Worm (Caenorhabditis elegans) whole organism, early embryonic: Measurements from ENCODE around the gene ajm-1.
A peak's percentile ranks its signal among the peaks of the same experiment; 100 is the strongest.

Source experiments
- B0310.2 ChIP-seq: sonication (generic microtip); optimal IDR thresholded peaks from 2 replicates; lab custom pipeline; 2016; ENCODE audit warnings: mild to moderate bottlenecking, missing genetic modification characterization, missing compliant biosample characterization
- F13C5.2 ChIP-seq: sonication (generic microtip); optimal IDR thresholded peaks from 2 replicates; lab custom pipeline; 2017; ENCODE audit warnings: mild to moderate bottlenecking, missing genetic modification characterization, inconsistent platforms, missing compliant biosample characterization
- aly-1 ChIP-seq: sonication (generic microtip); optimal IDR thresholded peaks from 2 replicates; lab custom pipeline; 2016; ENCODE audit warnings: missing genetic modification characterization, missing compliant biosample characterization
- ama-1 ChIP-seq: fragments of 150-350 bp; optimal IDR thresholded peaks from 2 replicates; lab custom pipeline; 2014
- ceh-13 ChIP-seq: fragments of 200-800 bp; sonication (Bioruptor generic); optimal IDR thresholded peaks from 2 replicates; lab custom pipeline; 2018; ENCODE audit warnings: mild to moderate bottlenecking, missing genetic modification characterization, missing compliant biosample characterization
- ceh-36 ChIP-seq: sonication (generic microtip); optimal IDR thresholded peaks from 2 replicates; lab custom pipeline; 2016; ENCODE audit warnings: missing genetic modification characterization, inconsistent platforms, missing compliant biosample characterization
- ets-7 ChIP-seq: sonication (generic microtip); optimal IDR thresholded peaks from 2 replicates; lab custom pipeline; 2016; ENCODE audit warnings: missing genotype, missing genetic modification characterization, missing compliant biosample characterization
- flt-1 ChIP-seq: fragments of 200-800 bp; sonication (Bioruptor generic); IDR thresholded peaks from 2 replicates; pipeline ENCODE4 v1.3.6; 2022; ENCODE audit warnings: missing genetic modification characterization, missing compliant biosample characterization
- hmbx-1 ChIP-seq: sonication (generic microtip); optimal IDR thresholded peaks from 2 replicates; lab custom pipeline; 2016; ENCODE audit warnings: mild to moderate bottlenecking, missing genetic modification characterization, missing compliant biosample characterization
- hmg-4 ChIP-seq: fragments of 200-800 bp; sonication (Bioruptor generic); optimal IDR thresholded peaks from 2 replicates; lab custom pipeline; 2018; ENCODE audit warnings: mild to moderate bottlenecking, missing genetic modification characterization, missing compliant biosample characterization
- hnd-1 ChIP-seq: sonication (generic microtip); optimal IDR thresholded peaks from 2 replicates; lab custom pipeline; 2016; ENCODE audit warnings: missing genetic modification characterization, missing compliant biosample characterization
- pes-1 ChIP-seq: fragments of 200-800 bp; sonication (Bioruptor generic); IDR thresholded peaks from 2 replicates; pipeline ENCODE4 v1.3.6; 2022; ENCODE audit warnings: missing genetic modification reagents, missing genetic modification characterization, missing compliant biosample characterization
- scrt-1 ChIP-seq: fragments of 200-800 bp; sonication (Bioruptor generic); IDR thresholded peaks from 2 replicates; pipeline ENCODE4 v1.3.6; 2022; ENCODE audit warnings: missing genetic modification characterization, missing compliant biosample characterization
- sea-1 ChIP-seq: fragments of 200-800 bp; sonication (Bioruptor generic); conservative IDR thresholded peaks from 2 replicates; pipeline ENCODE4 v1.3.6; 2022; ENCODE audit warnings: missing genetic modification characterization, missing compliant biosample characterization
- tbx-11 ChIP-seq: fragments of 200-800 bp; sonication (Bioruptor generic); IDR thresholded peaks from 2 replicates; pipeline ENCODE4 v1.3.6; 2022; ENCODE audit warnings: missing genetic modification characterization, missing compliant biosample characterization
- tbx-37 ChIP-seq: fragments of 200-800 bp; sonication (Bioruptor generic); conservative IDR thresholded peaks from 2 replicates; pipeline ENCODE4 v1.3.6; 2022; ENCODE audit warnings: missing genetic modification reagents, missing genetic modification characterization, missing compliant biosample characterization
- tra-4 ChIP-seq: sonication (generic microtip); optimal IDR thresholded peaks from 2 replicates; lab custom pipeline; 2017; ENCODE audit warnings: missing genetic modification characterization, missing compliant biosample characterization

The ajm-1 gene

DNA sequence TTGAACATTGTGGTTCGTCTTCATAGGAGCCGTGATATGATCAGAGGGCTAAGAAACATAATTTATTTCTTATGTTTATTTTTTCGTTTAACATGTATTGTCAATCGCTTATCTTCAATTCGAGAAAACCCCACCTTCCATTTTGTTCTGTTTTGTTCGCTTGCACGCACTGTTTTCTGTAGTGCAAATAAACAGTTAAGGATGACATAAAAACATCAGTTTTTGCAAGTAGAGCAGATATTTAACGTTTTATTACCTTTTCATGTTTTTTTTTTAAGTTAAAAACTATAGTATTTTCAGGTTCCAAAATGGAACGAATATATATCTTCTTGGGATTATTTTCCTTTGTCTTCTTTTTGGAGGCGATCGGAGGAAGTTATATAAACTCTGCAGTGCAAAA lies 25.4 kb upstream of the ajm-1 start, which contains the start of gene F47E1.2:
F47E1.2 (plus strand) TSS at position 301 of the 400 bp plus-strand sequence.
- TF ChIP-seq tra-4 (tag; lab: Kevin White, UChicago) (no peak), hnd-1 (tag; lab: Kevin White, UChicago) (no peak), aly-1 (tag; lab: Kevin White, UChicago) (no peak), ets-7 (no peak), B0310.2 (tag; lab: Kevin White, UChicago) (no peak), ceh-36 (tag; lab: Kevin White, UChicago) (no peak), sea-1 (GFP tag; lab: Robert Waterston, UW) (no peak), scrt-1 (no peak), tbx-37 (GFP tag; lab: Robert Waterston, UW) (no peak), ceh-13 (GFP tag; lab: Kevin White, UChicago) (no peak), hmbx-1 (tag; lab: Kevin White, UChicago) (no peak)

DNA sequence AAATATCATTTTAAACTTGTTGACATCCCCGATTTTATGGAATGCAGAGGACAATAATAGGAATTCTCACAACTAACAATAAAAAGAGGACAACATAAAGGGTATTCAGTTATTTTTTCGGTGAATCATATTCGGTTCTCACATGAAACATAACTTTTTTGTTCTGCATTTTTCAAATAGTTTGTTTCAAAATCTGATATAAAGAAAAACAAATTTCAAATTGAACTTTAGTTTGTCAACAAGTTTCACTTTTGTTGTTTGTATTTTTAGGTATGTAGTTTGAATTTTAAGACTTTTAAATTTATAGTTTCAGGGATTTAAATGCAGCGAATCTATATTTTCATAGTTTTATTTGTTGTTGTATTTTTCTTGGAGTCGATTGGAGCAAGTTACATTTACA lies 20.2 kb upstream of the ajm-1 start, which contains the start of gene F47E1.4:
F47E1.4 (plus strand) TSS at position 301 of the 400 bp plus-strand sequence.
- no peak for TF ChIP-seq flt-1
- TF ChIP-seq sea-1 (GFP tag; lab: Robert Waterston, UW): no peak
- no peak for TF ChIP-seq scrt-1
- no peak for TF ChIP-seq B0310.2 (tag; lab: Kevin White, UChicago)
- no peak for TF ChIP-seq tbx-37 (GFP tag; lab: Robert Waterston, UW)
- no peak for TF ChIP-seq ceh-13 (GFP tag; lab: Kevin White, UChicago)
- TF ChIP-seq hmbx-1 (tag; lab: Kevin White, UChicago): no peak
- no peak for TF ChIP-seq F13C5.2 (tag; lab: Kevin White, UChicago)
- no peak for TF ChIP-seq ets-7
- no peak for TF ChIP-seq pes-1 (GFP tag; lab: Robert Waterston, UW)
- TF ChIP-seq hmg-4: no peak
- no peak for TF ChIP-seq aly-1 (tag; lab: Kevin White, UChicago)
- TF ChIP-seq ama-1 (lab: Kevin White, UChicago): no peak
- TF ChIP-seq tra-4 (tag; lab: Kevin White, UChicago): no peak
- no peak for TF ChIP-seq hnd-1 (tag; lab: Kevin White, UChicago)
- no peak for TF ChIP-seq tbx-11 (GFP tag; lab: Robert Waterston, UW)
- TF ChIP-seq ceh-36 (tag; lab: Kevin White, UChicago): no peak

DNA sequence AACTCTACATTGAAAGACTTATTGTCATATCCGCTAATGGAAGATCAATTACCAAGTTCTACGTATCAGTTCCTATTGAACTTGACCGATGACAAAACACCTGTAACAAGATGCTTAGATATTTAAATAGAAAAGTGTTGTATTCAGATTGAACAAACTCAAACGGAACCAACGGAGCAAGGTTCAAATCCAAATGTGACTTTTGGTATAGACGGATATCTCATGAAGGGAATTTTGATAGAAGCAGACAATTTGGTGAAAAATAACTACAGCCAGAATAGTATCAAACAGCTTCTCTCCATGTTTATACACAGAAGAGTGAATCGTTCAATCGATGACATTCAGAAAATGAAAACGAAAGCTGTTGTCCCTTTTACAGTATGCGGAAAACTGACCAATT lies 19.3 kb upstream of the ajm-1 start:
- TF ChIP-seq ceh-36 (tag; lab: Kevin White, UChicago): no peak
- no peak for TF ChIP-seq F13C5.2 (tag; lab: Kevin White, UChicago)
- no peak for TF ChIP-seq sea-1 (GFP tag; lab: Robert Waterston, UW)
- TF ChIP-seq B0310.2 (tag; lab: Kevin White, UChicago): no peak
- no peak for TF ChIP-seq hmbx-1 (tag; lab: Kevin White, UChicago)
- no peak for TF ChIP-seq ceh-13 (GFP tag; lab: Kevin White, UChicago)
- TF ChIP-seq tra-4 (tag; lab: Kevin White, UChicago): no peak
- TF ChIP-seq scrt-1: no peak
- no peak for TF ChIP-seq hmg-4
- TF ChIP-seq tbx-11 (GFP tag; lab: Robert Waterston, UW): no peak
- no peak for TF ChIP-seq hnd-1 (tag; lab: Kevin White, UChicago)
- TF ChIP-seq ets-7: no peak
- no peak for TF ChIP-seq flt-1
- no peak for TF ChIP-seq pes-1 (GFP tag; lab: Robert Waterston, UW)
- TF ChIP-seq ama-1 (lab: Kevin White, UChicago): no peak
- TF ChIP-seq tbx-37 (GFP tag; lab: Robert Waterston, UW): no peak
- no peak for TF ChIP-seq aly-1 (tag; lab: Kevin White, UChicago)

- TF ChIP-seq ceh-36 (tag; lab: Kevin White, UChicago) (no peak), tbx-37 (GFP tag; lab: Robert Waterston, UW) (no peak), tbx-11 (GFP tag; lab: Robert Waterston, UW) (no peak), aly-1 (tag; lab: Kevin White, UChicago) (no peak), hnd-1 (tag; lab: Kevin White, UChicago) (no peak), F13C5.2 (tag; lab: Kevin White, UChicago) (no peak), tra-4 (tag; lab: Kevin White, UChicago) (no peak), ama-1 (lab: Kevin White, UChicago) (no peak), pes-1 (GFP tag; lab: Robert Waterston, UW) (no peak), ets-7 (no peak), hmbx-1 (tag; lab: Kevin White, UChicago) (no peak), ceh-13 (GFP tag; lab: Kevin White, UChicago) (no peak), sea-1 (GFP tag; lab: Robert Waterston, UW) (no peak), scrt-1 (no peak), B0310.2 (tag; lab: Kevin White, UChicago) (no peak), flt-1 (no peak), hmg-4 (no peak)
These were observed 15.4 kb upstream of the ajm-1 start for ce11 chrX:9067230-9067822.

- TF ChIP-seq aly-1 (tag; lab: Kevin White, UChicago) (peak; percentile 18), hmg-4 (peak; percentile 63), scrt-1 (no peak)
These were observed 14.7 kb upstream of the ajm-1 start for ce11 chrX:9068075-9068474.

DNA sequence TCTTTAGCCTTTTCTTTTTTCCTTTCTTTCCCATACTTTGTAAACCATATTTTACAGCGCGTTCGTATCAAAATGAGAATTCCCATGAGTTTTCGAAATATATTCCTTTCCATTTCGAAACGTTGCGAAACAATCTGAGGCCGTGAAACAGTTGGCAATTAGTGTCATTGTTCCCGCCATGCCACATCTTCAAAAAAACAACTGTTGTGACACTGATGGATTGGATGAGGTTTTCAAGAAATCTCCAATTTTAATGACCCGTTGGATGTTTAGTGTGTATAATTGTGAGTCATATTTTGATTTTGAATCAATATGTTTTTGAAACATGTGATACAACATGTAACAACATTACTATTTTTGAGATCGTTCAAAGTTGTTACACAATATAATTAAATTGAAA lies 13.7 kb upstream of the ajm-1 start:
- no peak for TF ChIP-seq tra-4 (tag; lab: Kevin White, UChicago)
- TF ChIP-seq hnd-1 (tag; lab: Kevin White, UChicago): no peak
- no peak for TF ChIP-seq ceh-36 (tag; lab: Kevin White, UChicago)
- no peak for TF ChIP-seq hmg-4
- TF ChIP-seq ets-7: no peak
- TF ChIP-seq B0310.2 (tag; lab: Kevin White, UChicago): no peak
- TF ChIP-seq sea-1 (GFP tag; lab: Robert Waterston, UW): no peak
- no peak for TF ChIP-seq hmbx-1 (tag; lab: Kevin White, UChicago)
- no peak for TF ChIP-seq scrt-1

DNA sequence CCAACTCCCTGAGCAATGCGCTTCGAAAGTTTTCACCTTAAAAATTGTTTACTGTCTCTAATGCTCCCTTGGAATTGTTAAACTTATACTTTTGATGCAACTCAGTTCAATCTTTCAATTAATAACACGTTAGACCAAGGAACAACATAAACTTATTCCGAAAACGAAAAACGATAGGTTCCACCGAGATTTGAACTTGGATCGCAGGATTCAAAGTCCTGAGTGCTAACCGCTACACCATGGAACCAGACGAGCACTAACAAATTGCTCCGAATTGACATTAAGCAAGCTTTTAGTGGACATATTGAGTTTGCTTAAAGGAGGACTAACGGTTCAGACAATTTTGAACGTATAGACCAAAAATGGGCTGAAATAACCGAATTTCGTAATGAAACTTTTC lies 8.2 kb upstream of the ajm-1 start:
- no peak for TF ChIP-seq aly-1 (tag; lab: Kevin White, UChicago)
- TF ChIP-seq ceh-13 (GFP tag; lab: Kevin White, UChicago): no peak
- no peak for TF ChIP-seq tbx-37 (GFP tag; lab: Robert Waterston, UW)
- TF ChIP-seq sea-1 (GFP tag; lab: Robert Waterston, UW): no peak
